Worm (Caenorhabditis elegans) whole organism, L4 larva: ENCODE results near the gene tag-293.
A peak's percentile ranks its signal among the peaks of the same experiment; 100 is the strongest.
"Not testable (repeated sequence)": the region's sequence is repeated elsewhere in the genome, so short reads cannot be mapped to it uniquely, and the experiment has no call there.

Source experiments
- F26F4.8 ChIP-seq: fragments of 200-800 bp; sonication (Bioruptor generic); conservative IDR thresholded peaks from 2 replicates; pipeline ENCODE4 v1.3.6; 2022; ENCODE audit warnings: missing genetic modification characterization, missing compliant biosample characterization
- T20F7.1 ChIP-seq: fragments of 200-800 bp; sonication (Bioruptor generic); optimal IDR thresholded peaks from 2 replicates; lab custom pipeline; 2018; ENCODE audit warnings: mild to moderate bottlenecking, missing genetic modification characterization, missing compliant biosample characterization
- Y105C5A.15 ChIP-seq: fragments of 200-800 bp; sonication (Bioruptor generic); IDR thresholded peaks from 2 replicates; pipeline ENCODE4 v1.3.6; 2022; ENCODE audit warnings: missing genetic modification characterization, missing compliant biosample characterization
- Y48G9A.11 ChIP-seq: fragments of 200-800 bp; sonication (Bioruptor generic); IDR thresholded peaks from 2 replicates; pipeline ENCODE4 v1.3.6; 2022; ENCODE audit warnings: missing genetic modification reagents, missing genetic modification characterization, missing compliant biosample characterization
- Y5F2A.4 ChIP-seq: fragments of 200-800 bp; sonication (Bioruptor generic); optimal IDR thresholded peaks from 2 replicates; lab custom pipeline; 2018; ENCODE audit warnings: mild to moderate bottlenecking, missing genetic modification characterization, missing compliant biosample characterization
- ZK337.2 ChIP-seq: fragments of 200-800 bp; sonication (Bioruptor generic); IDR thresholded peaks from 2 replicates; pipeline ENCODE4 v1.3.6; 2022; ENCODE audit warnings: missing genetic modification reagents, missing genetic modification characterization, missing compliant biosample characterization
- ZK546.5 ChIP-seq, 2 experiments: sonication (generic microtip); optimal IDR thresholded peaks; 2 replicates each; lab custom pipeline; 2017; ENCODE audit warnings: missing biosample characterization in 2 of 2, missing genetic modification characterization in 2 of 2
- aha-1 ChIP-seq: fragments of 150-350 bp; peaks from one replicate; lab custom pipeline; 2014; ENCODE audit warnings: missing biosample characterization, missing genetic modification characterization
- aly-2 ChIP-seq: sonication (generic microtip); optimal IDR thresholded peaks from 2 replicates; lab custom pipeline; 2018; ENCODE audit warnings: missing biosample characterization, missing genetic modification characterization
- ceh-20 ChIP-seq: fragments of 200-800 bp; sonication (Bioruptor generic); IDR thresholded peaks from 2 replicates; pipeline ENCODE4 v1.3.6; 2022; ENCODE audit warnings: missing genetic modification reagents, missing genetic modification characterization, missing compliant biosample characterization
- ceh-32 ChIP-seq: sonication (generic microtip); optimal IDR thresholded peaks from 2 replicates; lab custom pipeline; 2016; ENCODE audit warnings: mild to moderate bottlenecking, missing genetic modification characterization, missing compliant biosample characterization; ENCODE audit not compliant: poor library complexity
- ceh-44 ChIP-seq: fragments of 200-800 bp; sonication (Bioruptor generic); IDR thresholded peaks from 2 replicates; pipeline ENCODE4 v1.3.6; 2022; ENCODE audit warnings: missing genetic modification reagents, missing genetic modification characterization, missing compliant biosample characterization
- ceh-82 ChIP-seq: sonication (generic microtip); optimal IDR thresholded peaks from 2 replicates; lab custom pipeline; 2017; ENCODE audit warnings: missing biosample characterization, missing genetic modification characterization
- daf-12 ChIP-seq: fragments of 150-350 bp; optimal IDR thresholded peaks from 2 replicates; lab custom pipeline; 2014; ENCODE audit warnings: missing biosample characterization, missing genetic modification reagents, missing genetic modification characterization
- daf-8 ChIP-seq: fragments of 200-800 bp; sonication (Bioruptor generic); IDR thresholded peaks from 2 replicates; pipeline ENCODE4 v1.3.6; 2022; ENCODE audit warnings: missing genetic modification characterization, missing compliant biosample characterization
- dmd-6 ChIP-seq: fragments of 200-800 bp; sonication (Bioruptor generic); IDR thresholded peaks from 2 replicates; pipeline ENCODE4 v1.3.6; 2022; ENCODE audit warnings: missing genetic modification reagents, missing genetic modification characterization, missing compliant biosample characterization
- dmd-8 ChIP-seq: fragments of 200-800 bp; sonication (Bioruptor generic); IDR thresholded peaks from 2 replicates; pipeline ENCODE4 v1.3.6; 2022; ENCODE audit warnings: missing genetic modification characterization, missing compliant biosample characterization
- dmd-9 ChIP-seq: fragments of 200-800 bp; sonication (Bioruptor generic); IDR thresholded peaks from 2 replicates; pipeline ENCODE4 v1.3.6; 2022; ENCODE audit warnings: missing genetic modification reagents, missing genetic modification characterization, missing compliant biosample characterization
- dpl-1 ChIP-seq: fragments of 150-350 bp; optimal IDR thresholded peaks from 2 replicates; lab custom pipeline; 2014; ENCODE audit warnings: missing biosample characterization, missing genetic modification reagents, missing genetic modification characterization
- duxl-1 ChIP-seq: sonication (generic microtip); optimal IDR thresholded peaks from 2 replicates; lab custom pipeline; 2016; ENCODE audit warnings: mild to moderate bottlenecking, missing genetic modification characterization, moderate library complexity, missing compliant biosample characterization; ENCODE audit not compliant: poor library complexity
- hlh-11 ChIP-seq: fragments of 200-800 bp; sonication (Bioruptor generic); optimal IDR thresholded peaks from 2 replicates; lab custom pipeline; 2018; ENCODE audit warnings: mild to moderate bottlenecking, missing genetic modification characterization, missing compliant biosample characterization
- lim-7 ChIP-seq: fragments of 200-800 bp; sonication (Bioruptor generic); IDR thresholded peaks from 2 replicates; pipeline ENCODE4 v1.3.6; 2022; ENCODE audit warnings: missing genetic modification characterization, missing compliant biosample characterization
- lin-38 ChIP-seq: fragments of 200-800 bp; sonication (Bioruptor generic); IDR thresholded peaks from 2 replicates; pipeline ENCODE4 v1.3.6; 2022; ENCODE audit warnings: missing genetic modification reagents, missing genetic modification characterization, missing compliant biosample characterization
- mep-1 ChIP-seq: fragments of 150-350 bp; sonication (generic microtip); optimal IDR thresholded peaks from 3 replicates; lab custom pipeline; 2014; ENCODE audit warnings: missing biosample characterization, missing genetic modification characterization
- mxl-2 ChIP-seq: fragments of 200-800 bp; sonication (Bioruptor generic); conservative IDR thresholded peaks from 2 replicates; pipeline ENCODE4 v1.3.6; 2022; ENCODE audit warnings: missing genetic modification reagents, missing genetic modification characterization, missing compliant biosample characterization
- nhr-111 ChIP-seq: fragments of 200-800 bp; sonication (Bioruptor generic); optimal IDR thresholded peaks from 2 replicates; lab custom pipeline; 2018; ENCODE audit warnings: mild to moderate bottlenecking, missing genetic modification characterization, missing compliant biosample characterization
- nhr-237 ChIP-seq: sonication (generic microtip); optimal IDR thresholded peaks from 2 replicates; lab custom pipeline; 2017; ENCODE audit warnings: missing biosample characterization, missing genetic modification characterization
- nhr-41 ChIP-seq: fragments of 200-800 bp; sonication (Bioruptor generic); IDR thresholded peaks from 2 replicates; pipeline ENCODE4 v1.3.6; 2022; ENCODE audit warnings: missing genetic modification reagents, missing genetic modification characterization, missing compliant biosample characterization
- nhr-6 ChIP-seq: fragments of 150-350 bp; optimal IDR thresholded peaks from 2 replicates; lab custom pipeline; 2014; ENCODE audit warnings: missing biosample characterization, missing genetic modification characterization
- nhr-77 ChIP-seq: fragments of 150-350 bp; optimal IDR thresholded peaks from 2 replicates; lab custom pipeline; 2014; ENCODE audit warnings: missing biosample characterization, missing genetic modification characterization
- saeg-2 ChIP-seq: fragments of 200-800 bp; sonication (Bioruptor generic); IDR thresholded peaks from 2 replicates; pipeline ENCODE4 v1.3.6; 2022; ENCODE audit warnings: missing genetic modification reagents, missing genetic modification characterization, missing compliant biosample characterization
- skn-1 ChIP-seq: fragments of 150-350 bp; optimal IDR thresholded peaks from 2 replicates; lab custom pipeline; 2014; ENCODE audit warnings: missing biosample characterization, missing genetic modification characterization
- snpc-4 ChIP-seq: fragments of 150-350 bp; optimal IDR thresholded peaks from 2 replicates; lab custom pipeline; 2014; ENCODE audit warnings: missing biosample characterization, missing genetic modification characterization
- spr-3 ChIP-seq: fragments of 200-800 bp; sonication (Bioruptor generic); optimal IDR thresholded peaks from 2 replicates; lab custom pipeline; 2018; ENCODE audit warnings: mild to moderate bottlenecking, missing genetic modification characterization, missing compliant biosample characterization
- unc-62 ChIP-seq, 3 experiments: fragments of 150-350 bp in 1 of 3; sonication (generic microtip); optimal IDR thresholded peaks in 2 of 3; peaks in 1 of 3; 1 replicate in 1 of 3; 2 replicates in 2 of 3; lab custom pipeline; 2014 to 2017; ENCODE audit warnings: missing biosample characterization in 3 of 3, missing genetic modification characterization in 3 of 3, missing genetic modification reagents in 3 of 3, missing genotype in 1 of 3
- zfp-2 ChIP-seq: sonication (generic microtip); optimal IDR thresholded peaks from 2 replicates; lab custom pipeline; 2016; ENCODE audit warnings: mild to moderate bottlenecking, missing genetic modification characterization, missing compliant biosample characterization
- zip-11 ChIP-seq: fragments of 200-800 bp; sonication (Bioruptor generic); IDR thresholded peaks from 2 replicates; pipeline ENCODE4 v1.3.6; 2022; ENCODE audit warnings: missing genetic modification characterization, missing compliant biosample characterization
- ztf-11 ChIP-seq: fragments of 150-350 bp; optimal IDR thresholded peaks from 2 replicates; lab custom pipeline; 2014; ENCODE audit warnings: missing biosample characterization, missing genetic modification characterization

tag-293 gene

DNA sequence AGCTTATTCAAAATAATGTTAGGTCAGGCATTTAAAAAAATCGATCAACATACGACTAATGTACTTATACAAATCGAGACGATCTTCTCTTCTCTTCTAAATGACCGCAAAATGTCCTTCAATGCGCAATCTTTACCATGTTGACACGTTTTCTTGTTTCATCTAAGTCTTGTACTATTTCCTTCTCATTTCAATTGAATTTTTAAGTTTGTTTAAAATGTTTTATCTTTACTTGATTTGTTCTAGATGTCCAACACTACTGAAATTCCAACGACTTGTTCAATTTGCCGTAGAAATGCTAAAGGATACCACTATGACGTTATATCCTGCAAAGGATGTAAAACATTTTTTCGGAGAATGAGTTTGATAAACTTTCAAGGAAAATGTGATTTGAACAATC, 13.4 kb downstream of the tag-293 start, which contains the start of the genes nhr-263 and nhr-148:
nhr-263 (minus strand) TSS at position 101 of the 400 bp plus-strand sequence.
nhr-148 (plus strand) TSS at position 215 of the 400 bp plus-strand sequence.
- TF ChIP-seq saeg-2 (GFP tag; lab: Robert Waterston, UW) (no peak), zfp-2 (no peak), daf-12 (tag; lab: Kevin White, UChicago) (no peak), spr-3 (no peak)

DNA sequence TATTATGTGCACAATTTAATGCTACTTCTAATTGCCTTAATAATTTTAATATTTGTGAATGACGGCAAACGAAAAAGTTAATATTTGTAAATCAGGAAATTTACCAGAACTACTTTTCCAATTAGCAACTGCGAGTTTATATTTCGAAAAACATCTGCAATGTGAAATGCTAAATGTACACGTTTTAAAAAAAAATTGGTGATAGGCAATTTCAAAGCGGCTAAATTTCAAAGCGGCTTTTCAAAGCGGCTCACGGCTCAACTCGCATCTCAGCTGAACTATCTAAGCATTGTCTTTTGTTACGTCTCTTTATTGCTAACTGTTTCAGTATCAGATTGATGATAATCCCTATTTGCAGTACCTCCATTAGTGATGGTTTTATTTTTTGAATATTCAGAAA, 15.5 kb downstream of the tag-293 start, which contains the start of gene srh-187:
srh-187 (minus strand) TSS at position 101 of the 400 bp plus-strand sequence.
- TF ChIP-seq Y5F2A.4 (no peak), daf-8 (no peak)

DNA sequence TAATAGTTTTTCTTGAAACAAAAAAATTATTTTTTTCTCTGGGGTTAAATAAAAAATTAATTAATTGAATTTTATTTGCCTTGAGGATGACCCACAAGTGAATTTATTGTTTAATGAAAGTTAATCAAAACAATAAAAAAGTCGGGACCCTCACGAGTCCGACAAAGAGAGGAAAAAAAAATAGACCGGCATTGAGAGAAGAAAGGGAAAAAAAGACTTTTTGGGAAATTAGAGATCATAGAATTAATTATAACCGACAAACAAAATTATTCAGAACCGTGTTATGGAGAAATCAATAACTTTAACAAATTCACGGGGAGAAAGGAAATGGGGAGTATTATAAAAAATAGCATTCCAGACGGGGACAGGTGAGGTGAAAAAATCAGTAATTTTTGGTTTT, 18.1 kb downstream of the tag-293 start, which contains the start of gene F10G2.7:
F10G2.7 (minus strand) TSS at position 101 of the 400 bp plus-strand sequence.
- not testable (repeated sequence) for TF ChIP-seq nhr-77; Y48G9A.11 (GFP tag; lab: Robert Waterston, UW); lim-7 (GFP tag; lab: Robert Waterston, UW)

DNA sequence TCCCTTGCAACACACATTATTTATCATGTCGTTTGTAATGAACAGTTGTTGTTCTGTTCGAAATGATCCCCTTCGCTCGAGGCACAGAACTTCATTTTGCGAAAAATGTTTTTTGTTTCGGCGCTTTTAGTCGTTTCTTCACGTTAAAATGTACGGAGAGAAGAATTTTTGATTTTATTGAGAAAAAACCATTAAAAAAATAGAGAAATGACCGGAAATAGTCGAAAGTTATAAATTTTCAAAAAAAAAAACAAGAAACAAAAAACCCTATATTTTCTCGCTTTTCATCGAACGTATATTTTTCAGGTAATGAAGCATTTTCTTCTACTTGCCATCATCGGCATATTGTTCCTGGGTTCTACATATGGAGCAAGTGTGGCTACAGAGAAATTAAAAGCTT, 23.1 kb downstream of the tag-293 start, which contains the start of gene F10G2.1:
F10G2.1 (plus strand) TSS at position 301 of the 400 bp plus-strand sequence.
- TF ChIP-seq aly-2 (no peak), aha-1 (tag; lab: Kevin White, UChicago) (peak; percentile 72), unc-62 (GFP tag; optimal IDR thresholded peaks at IDR 0.05 in 1 of 2; lab: Kevin White, UChicago) (peak in 1 of 2 experiments; percentile 43), unc-62 (tag; optimal IDR thresholded peaks at IDR 0.05; lab: Kevin White, UChicago) (no peak)

DNA sequence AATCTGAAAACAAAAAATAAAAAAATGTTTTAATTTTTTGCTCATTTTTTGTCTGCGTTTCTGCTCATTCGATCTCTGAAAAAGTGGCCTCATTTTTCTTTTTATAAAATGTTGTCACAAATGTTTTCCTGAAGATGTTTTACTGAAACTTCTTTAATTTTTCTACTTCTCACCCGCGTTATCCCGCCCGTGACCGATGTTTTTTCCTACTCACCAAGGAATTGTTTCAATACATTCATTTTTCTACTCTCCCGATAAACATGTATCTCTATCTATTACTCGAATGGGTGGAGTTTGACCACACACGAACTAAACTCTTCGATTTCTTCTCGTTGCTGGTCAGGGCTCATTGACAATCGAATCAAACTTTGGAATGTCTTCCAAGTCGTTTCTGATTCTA, 24.5 kb downstream of the tag-293 start, which contains the start of gene F10G2.2:
F10G2.2 (plus strand) TSS at position 301 of the 400 bp plus-strand sequence.
- TF ChIP-seq hlh-11 (tag; lab: Kevin White, UChicago): no peak
- no peak for TF ChIP-seq dmd-9
- no peak for TF ChIP-seq ceh-32 (tag; lab: Kevin White, UChicago)
- TF ChIP-seq skn-1 (tag; lab: Kevin White, UChicago): no peak
- no peak for TF ChIP-seq duxl-1
- no peak for TF ChIP-seq nhr-237 (tag; lab: Kevin White, UChicago)
- TF ChIP-seq ceh-20 (GFP tag; lab: Robert Waterston, UW): no peak
- TF ChIP-seq lin-38 (GFP tag; lab: Robert Waterston, UW): no peak
- no peak for TF ChIP-seq F26F4.8 (GFP tag; lab: Robert Waterston, UW)
- TF ChIP-seq dmd-8 (GFP tag; lab: Robert Waterston, UW): no peak
- TF ChIP-seq ztf-11 (tag; lab: Kevin White, UChicago): no peak
- TF ChIP-seq ZK546.5 (tag; optimal IDR thresholded peaks at IDR 0.05; lab: Kevin White, UChicago): no peak
- TF ChIP-seq Y105C5A.15 (GFP tag; lab: Robert Waterston, UW): no peak
- TF ChIP-seq ZK337.2: no peak
- TF ChIP-seq mep-1 (tag; lab: Kevin White, UChicago): no peak
- TF ChIP-seq nhr-6 (tag; lab: Kevin White, UChicago): no peak

DNA sequence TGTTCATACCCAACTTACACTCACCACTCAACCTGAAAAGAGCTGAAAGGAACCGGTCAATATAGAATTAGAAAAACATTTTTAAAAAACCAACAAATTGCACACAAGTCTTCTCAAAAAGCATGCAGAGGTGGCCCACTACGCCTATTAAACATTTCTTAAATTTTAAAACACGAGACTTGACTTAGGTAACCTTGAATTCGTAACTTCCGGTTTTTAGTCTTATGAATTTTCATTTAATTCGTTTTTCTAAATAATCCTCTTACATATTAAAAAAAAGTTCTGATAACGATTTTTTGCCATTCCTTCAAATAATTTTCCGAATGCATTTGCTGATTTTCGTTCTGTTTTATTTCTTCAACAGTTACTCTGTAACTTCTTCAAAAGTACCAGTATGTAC, 27.3 kb downstream of the tag-293 start, which contains the start of gene clec-7:
clec-7 (plus strand) TSS at position 301 of the 400 bp plus-strand sequence.
- TF ChIP-seq unc-62 (GFP tag; optimal IDR thresholded peaks at IDR 0.05 in 1 of 2; lab: Kevin White, UChicago) (peak in 1 of 2 experiments; percentile 43), unc-62 (tag; optimal IDR thresholded peaks at IDR 0.05; lab: Kevin White, UChicago) (no peak), ceh-82 (tag; lab: Kevin White, UChicago) (no peak)
- TF ChIP-seq, all 104 proteins: peak for 1

DNA sequence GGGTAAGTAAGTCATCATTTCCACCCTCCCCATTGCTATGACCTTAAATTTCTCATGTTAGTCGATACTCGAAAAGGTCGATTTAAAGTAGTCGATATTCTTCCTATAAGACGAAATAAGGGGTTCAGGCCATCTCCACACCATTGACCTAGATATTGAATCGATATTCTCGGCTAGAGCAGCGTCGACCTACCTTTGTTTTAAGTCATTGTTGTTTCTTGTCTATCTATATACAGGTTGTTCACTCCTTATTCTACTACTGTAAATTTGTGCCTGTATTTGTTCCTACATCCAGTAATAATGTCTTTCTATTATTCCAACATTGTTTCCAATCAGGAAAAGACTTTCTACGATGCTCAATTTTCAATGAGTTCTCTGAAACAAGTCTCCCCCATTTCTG, 28.4 kb downstream of the tag-293 start, which contains the start of gene F10G2.4:
F10G2.4 (plus strand) TSS at position 301 of the 400 bp plus-strand sequence.
- no peak for TF ChIP-seq zip-11 (GFP tag; lab: Robert Waterston, UW)
- no peak for TF ChIP-seq T20F7.1 (GFP tag; lab: Kevin White, UChicago)
- TF ChIP-seq dmd-6 (GFP tag; lab: Robert Waterston, UW): no peak
- no peak for TF ChIP-seq nhr-111 (GFP tag; lab: Kevin White, UChicago)
- no peak for TF ChIP-seq dpl-1
- no peak for TF ChIP-seq nhr-41 (GFP tag; lab: Robert Waterston, UW)
- TF ChIP-seq duxl-1: no peak
- TF ChIP-seq nhr-237 (tag; lab: Kevin White, UChicago): no peak
- TF ChIP-seq snpc-4 (tag; lab: Kevin White, UChicago): no peak
- no peak for TF ChIP-seq mxl-2 (GFP tag; lab: Robert Waterston, UW)
- TF ChIP-seq ceh-44 (GFP tag; lab: Robert Waterston, UW): no peak
